Worm (Caenorhabditis elegans): ENCODE measurements around the gene ctsa-2.

DNA sequence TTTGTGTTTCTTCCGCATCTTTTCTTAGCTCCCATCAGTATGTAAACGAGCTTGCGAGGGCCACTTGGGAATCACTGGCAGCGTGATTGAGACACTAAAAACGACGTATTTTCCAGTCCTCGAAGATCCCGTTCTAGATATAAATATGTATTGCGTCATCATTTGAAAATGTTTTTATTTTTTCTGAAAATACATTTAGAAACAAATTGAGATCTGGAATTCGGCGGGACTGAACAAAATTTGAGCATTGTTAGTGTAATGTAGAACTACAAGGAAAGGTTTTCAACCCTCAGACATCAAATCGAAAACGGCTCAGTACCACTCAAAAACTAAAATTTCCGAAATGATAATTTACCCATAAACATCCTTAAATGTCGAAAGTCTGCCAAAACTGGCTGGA, 16.8 kb downstream of the ctsa-2 start:
- TF ChIP-seq ets-7 (tag; optimal IDR thresholded peaks at IDR 0.05) (no peak), hnd-1 (tag; optimal IDR thresholded peaks at IDR 0.05) (no peak), flt-1 (GFP tag; IDR thresholded peaks at IDR 0.05) (no peak), ama-1 (optimal IDR thresholded peaks at IDR 0.05) (no peak), scrt-1 (GFP tag; IDR thresholded peaks at IDR 0.05) (no peak)
